Worm (Caenorhabditis elegans) whole organism, L3 larva: ENCODE data around the gene tbb-2.
A peak's percentile ranks its signal among the peaks of the same experiment; 100 is the strongest.

Experiments
- ZK546.5 ChIP-seq: sonication (generic microtip); optimal IDR thresholded peaks from 2 replicates; lab custom pipeline; 2017; ENCODE audit warnings: missing biosample characterization, missing genetic modification characterization
- aly-2 ChIP-seq: fragments of 150-350 bp; optimal IDR thresholded peaks from 2 replicates; lab custom pipeline; 2014; ENCODE audit warnings: missing biosample characterization, missing genetic modification characterization
- ama-1 ChIP-seq: fragments of 150-350 bp; optimal IDR thresholded peaks from 2 replicates; lab custom pipeline; 2018
- ceh-16 ChIP-seq: sonication (generic microtip); optimal IDR thresholded peaks from 2 replicates; lab custom pipeline; 2017; ENCODE audit warnings: missing biosample characterization, missing genetic modification characterization
- ceh-82 ChIP-seq: fragments of 150-350 bp; optimal IDR thresholded peaks from 2 replicates; lab custom pipeline; 2014; ENCODE audit warnings: missing biosample characterization, missing genetic modification characterization
- ceh-9 ChIP-seq: sonication (generic microtip); optimal IDR thresholded peaks from 2 replicates; lab custom pipeline; 2018; ENCODE audit warnings: missing biosample characterization, missing genetic modification characterization
- egl-27 ChIP-seq: sonication (generic microtip); optimal IDR thresholded peaks from 4 replicates; lab custom pipeline; 2017; ENCODE audit warnings: missing biosample characterization, missing genetic modification reagents, missing genetic modification characterization
- egl-5 ChIP-seq: fragments of 150-350 bp; optimal IDR thresholded peaks from 2 replicates; lab custom pipeline; 2017; ENCODE audit warnings: missing biosample characterization, missing genetic modification reagents, missing genetic modification characterization, inconsistent platforms
- elt-1 ChIP-seq: fragments of 150-350 bp; optimal IDR thresholded peaks from 2 replicates; lab custom pipeline; 2014; ENCODE audit warnings: missing biosample characterization, missing genetic modification characterization
- elt-2 ChIP-seq: sonication (generic microtip); optimal IDR thresholded peaks from 2 replicates; lab custom pipeline; 2016; ENCODE audit warnings: missing genetic modification reagents, mild to moderate bottlenecking, missing genetic modification characterization, missing compliant biosample characterization
- elt-3 ChIP-seq, 3 experiments: fragments of 150-350 bp in 1 of 3; sonication (generic microtip) in 2 of 3; optimal IDR thresholded peaks; 2 replicates in 2 of 3; 4 replicates in 1 of 3; lab custom pipeline; 2014 to 2017; ENCODE audit warnings: missing biosample characterization in 3 of 3, missing genetic modification characterization in 3 of 3
- eor-1 ChIP-seq, 2 experiments: fragments of 150-350 bp; optimal IDR thresholded peaks; 2 replicates each; lab custom pipeline; 2014 to 2018; ENCODE audit warnings: missing biosample characterization in 2 of 2, missing genetic modification characterization in 2 of 2
- fkh-2 ChIP-seq: fragments of 150-350 bp; optimal IDR thresholded peaks from 2 replicates; lab custom pipeline; 2014; ENCODE audit warnings: missing biosample characterization, missing genetic modification reagents, missing genetic modification characterization
- hmg-11 ChIP-seq: sonication (generic microtip); optimal IDR thresholded peaks from 2 replicates; lab custom pipeline; 2016; ENCODE audit warnings: missing genetic modification characterization, missing compliant biosample characterization
- jun-1 ChIP-seq: fragments of 150-350 bp; optimal IDR thresholded peaks from 2 replicates; lab custom pipeline; 2014; ENCODE audit warnings: missing biosample characterization, missing genetic modification reagents, missing genetic modification characterization
- lin-39 ChIP-seq: fragments of 150-350 bp; optimal IDR thresholded peaks from 2 replicates; lab custom pipeline; 2018; ENCODE audit warnings: missing biosample characterization, missing genetic modification reagents, missing genetic modification characterization
- mdl-1 ChIP-seq: fragments of 150-350 bp; optimal IDR thresholded peaks from 2 replicates; lab custom pipeline; 2014; ENCODE audit warnings: missing biosample characterization, missing genetic modification characterization
- nfya-1 ChIP-seq: sonication (generic microtip); optimal IDR thresholded peaks from 2 replicates; lab custom pipeline; 2017; ENCODE audit warnings: missing genetic modification characterization, mild to moderate bottlenecking, missing compliant biosample characterization, antibody characterized with exemption, moderate library complexity; ENCODE audit not compliant: insufficient read depth
- nhr-12 ChIP-seq: fragments of 150-350 bp; optimal IDR thresholded peaks from 2 replicates; lab custom pipeline; 2014; ENCODE audit warnings: missing biosample characterization, missing genetic modification characterization
- nhr-237 ChIP-seq: fragments of 150-350 bp; optimal IDR thresholded peaks from 2 replicates; lab custom pipeline; 2014; ENCODE audit warnings: missing biosample characterization, missing genetic modification characterization
- nhr-25 ChIP-seq: sonication (generic microtip); optimal IDR thresholded peaks from 2 replicates; lab custom pipeline; 2017; ENCODE audit warnings: missing biosample characterization, missing genetic modification characterization
- nhr-28 ChIP-seq: fragments of 150-350 bp; optimal IDR thresholded peaks from 2 replicates; lab custom pipeline; 2014; ENCODE audit warnings: missing biosample characterization, missing genetic modification characterization
- nhr-67 ChIP-seq: fragments of 150-350 bp; optimal IDR thresholded peaks from 2 replicates; lab custom pipeline; 2014; ENCODE audit warnings: missing biosample characterization, missing genetic modification characterization
- nhr-76 ChIP-seq: fragments of 150-350 bp; sonication (generic microtip); optimal IDR thresholded peaks from 5 replicates; lab custom pipeline; 2014; ENCODE audit warnings: missing biosample characterization, missing genetic modification characterization
- nhr-77 ChIP-seq: fragments of 150-350 bp; optimal IDR thresholded peaks from 2 replicates; lab custom pipeline; 2014; ENCODE audit warnings: missing biosample characterization, missing genetic modification characterization
- pqm-1 ChIP-seq: fragments of 150-350 bp; optimal IDR thresholded peaks from 2 replicates; lab custom pipeline; 2017; ENCODE audit warnings: missing biosample characterization, missing genetic modification characterization, inconsistent platforms
- snpc-4 ChIP-seq: fragments of 150-350 bp; optimal IDR thresholded peaks from 2 replicates; lab custom pipeline; 2014; ENCODE audit warnings: missing biosample characterization, missing genetic modification characterization
- tbx-2 ChIP-seq: sonication (generic microtip); optimal IDR thresholded peaks from 2 replicates; lab custom pipeline; 2016; ENCODE audit warnings: mild to moderate bottlenecking, missing genetic modification characterization, missing compliant biosample characterization
- unc-39 ChIP-seq: sonication (generic microtip); optimal IDR thresholded peaks from 4 replicates; lab custom pipeline; 2017; ENCODE audit warnings: missing biosample characterization, missing genetic modification characterization
- unc-62 ChIP-seq: fragments of 150-350 bp; sonication (generic microtip); optimal IDR thresholded peaks from 4 replicates; lab custom pipeline; 2014; ENCODE audit warnings: missing biosample characterization, missing genetic modification reagents, missing genetic modification characterization
- zag-1 ChIP-seq: fragments of 150-350 bp; optimal IDR thresholded peaks from 2 replicates; lab custom pipeline; 2014; ENCODE audit warnings: missing biosample characterization, missing genetic modification characterization
- ztf-11 ChIP-seq: fragments of 150-350 bp; optimal IDR thresholded peaks from 2 replicates; lab custom pipeline; 2014; ENCODE audit warnings: missing biosample characterization, missing genetic modification characterization
- ztf-4 ChIP-seq: fragments of 150-350 bp; optimal IDR thresholded peaks from 2 replicates; lab custom pipeline; 2014; ENCODE audit warnings: missing biosample characterization, missing genetic modification characterization

tbb-2 gene

ce11 chrIII:4013061-4013460, 4.4 kb downstream of the tbb-2 start:
- TF ChIP-seq nhr-77 (tag; lab: Kevin White, UChicago) = no peak
- TF ChIP-seq ama-1 = no peak
- no peak for TF ChIP-seq nhr-12 (tag; lab: Kevin White, UChicago)
- no peak for TF ChIP-seq unc-62 (GFP tag; lab: Kevin White, UChicago)
- TF ChIP-seq fkh-2 (tag; lab: Kevin White, UChicago) = no peak
- TF ChIP-seq nhr-28 (tag; lab: Kevin White, UChicago) = no peak
- no peak for TF ChIP-seq ztf-11 (tag; lab: Kevin White, UChicago)
- TF ChIP-seq lin-39 (tag; lab: Kevin White, UChicago) = no peak
- no peak for TF ChIP-seq elt-2 (tag; lab: Kevin White, UChicago)
- no peak for TF ChIP-seq eor-1 (tag; optimal IDR thresholded peaks at IDR 0.05; lab: Kevin White, UChicago)
- no peak for TF ChIP-seq ztf-4 (tag; lab: Kevin White, UChicago)
- TF ChIP-seq, all 47 proteins: peak for 0

DNA sequence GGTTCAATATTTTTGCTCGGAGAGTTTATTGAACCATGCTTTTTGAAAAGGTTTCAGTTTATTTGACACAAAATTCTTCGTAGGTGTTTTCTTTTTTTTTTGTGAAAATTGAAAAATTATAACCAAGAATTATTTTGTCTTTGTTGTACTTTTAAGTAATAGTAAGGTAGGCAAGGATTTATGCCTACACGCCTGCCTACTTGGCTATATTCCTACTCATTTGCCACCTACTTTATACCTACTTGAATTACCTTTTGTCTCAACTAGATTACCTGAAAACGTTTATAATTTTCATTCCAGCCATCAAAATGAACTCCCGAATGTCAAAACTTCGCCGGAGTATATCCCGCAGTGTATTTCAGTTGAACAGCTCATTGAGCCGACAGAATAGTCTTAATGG, 5.4 kb downstream of the tbb-2 start, which contains the start of gene C36E8.4:
TSS of gene C36E8.4 (plus strand) at position 301 of the 400 bp plus-strand sequence.
- TF ChIP-seq ZK546.5 (tag; lab: Kevin White, UChicago) (no peak), egl-5 (no peak), ceh-16 (tag; lab: Kevin White, UChicago) (no peak), aly-2 (tag; lab: Kevin White, UChicago) (no peak), jun-1 (tag; lab: Kevin White, UChicago) (no peak), ama-1 (no peak), nhr-12 (tag; lab: Kevin White, UChicago) (no peak), nfya-1 (tag; lab: Kevin White, UChicago) (no peak), snpc-4 (tag; lab: Kevin White, UChicago) (no peak), ceh-82 (no peak), elt-3 (tag; optimal IDR thresholded peaks at IDR 0.05; lab: Kevin White, UChicago) (no peak)

DNA sequence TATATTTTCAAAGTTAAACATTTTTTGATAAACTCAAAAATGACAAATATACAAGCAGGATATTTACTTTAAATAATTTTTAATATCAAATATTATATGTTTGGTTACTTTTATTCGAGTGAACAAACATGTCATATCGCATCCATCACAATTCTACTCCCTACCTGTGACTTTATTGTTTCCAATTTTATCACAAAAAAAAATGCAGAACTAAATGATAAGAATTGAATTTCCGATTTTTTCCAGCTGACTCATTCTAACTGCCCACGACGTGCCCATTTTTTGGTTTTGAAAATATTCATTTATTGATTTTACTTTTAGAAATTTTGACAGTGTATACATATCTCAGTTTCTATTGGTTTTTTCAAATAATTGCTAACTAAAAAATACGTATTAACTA, 6.4 kb downstream of the tbb-2 start:
- peak; percentile 27 for TF ChIP-seq pqm-1 (tag; lab: Kevin White, UChicago)
- no peak for TF ChIP-seq ztf-11 (tag; lab: Kevin White, UChicago)
- TF ChIP-seq snpc-4 (tag; lab: Kevin White, UChicago) = no peak
- no peak for TF ChIP-seq nhr-237 (tag; lab: Kevin White, UChicago)
- peak; percentile 46 for TF ChIP-seq elt-2 (tag; lab: Kevin White, UChicago)
- no peak for TF ChIP-seq nhr-67 (tag; lab: Kevin White, UChicago)
- no peak for TF ChIP-seq egl-27 (tag; lab: Kevin White, UChicago)
- no peak for TF ChIP-seq zag-1 (tag; lab: Kevin White, UChicago)

ce11 chrIII:4010168-4010567, 7.3 kb downstream of the tbb-2 start:
- TF ChIP-seq unc-39 (no peak), lin-39 (tag; lab: Kevin White, UChicago) (peak; percentile 67), nfya-1 (tag; lab: Kevin White, UChicago) (peak; percentile 17), hmg-11 (tag; lab: Kevin White, UChicago) (peak; percentile 64), ama-1 (no peak), egl-27 (tag; lab: Kevin White, UChicago) (no peak), mdl-1 (tag; lab: Kevin White, UChicago) (no peak), elt-3 (tag; optimal IDR thresholded peaks at IDR 0.05; lab: Kevin White, UChicago) (no peak), zag-1 (tag; lab: Kevin White, UChicago) (no peak), nhr-77 (tag; lab: Kevin White, UChicago) (no peak), ceh-9 (tag; lab: Kevin White, UChicago) (no peak), ceh-82 (no peak), nhr-25 (tag; lab: Kevin White, UChicago) (peak; percentile 22), ztf-11 (tag; lab: Kevin White, UChicago) (no peak), tbx-2 (tag; lab: Kevin White, UChicago) (no peak), elt-1 (tag; lab: Kevin White, UChicago) (no peak), nhr-76 (tag; lab: Kevin White, UChicago) (no peak), nhr-28 (tag; lab: Kevin White, UChicago) (no peak), aly-2 (tag; lab: Kevin White, UChicago) (no peak), fkh-2 (tag; lab: Kevin White, UChicago) (no peak), elt-2 (tag; lab: Kevin White, UChicago) (no peak), nhr-67 (tag; lab: Kevin White, UChicago) (no peak), pqm-1 (tag; lab: Kevin White, UChicago) (no peak)

ce11 chrIII:4009181-4009580, 8.2 kb downstream of the tbb-2 start:
- TF ChIP-seq nhr-77 (tag; lab: Kevin White, UChicago) (no peak), nfya-1 (tag; lab: Kevin White, UChicago) (peak; percentile 86)
- TF ChIP-seq, all 47 proteins: peak for 1
